Worm (Caenorhabditis elegans) whole organism, L1 larva: ENCODE results near the gene nadk-2.

Experiments
- C04F5.9 ChIP-seq: sonication (generic microtip); optimal IDR thresholded peaks from 2 replicates; lab custom pipeline; 2016; ENCODE audit warnings: missing genetic modification characterization, missing compliant biosample characterization
- F16B12.6 ChIP-seq: fragments of 150-350 bp; optimal IDR thresholded peaks from 2 replicates; lab custom pipeline; 2014; ENCODE audit warnings: missing biosample characterization, missing genetic modification characterization
- Y116A8C.19 ChIP-seq: sonication (generic microtip); optimal IDR thresholded peaks from 2 replicates; lab custom pipeline; 2016; ENCODE audit warnings: missing compliant biosample characterization, missing genetic modification characterization, borderline replicate concordance
- alr-1 ChIP-seq: fragments of 200-800 bp; sonication (Bioruptor generic); optimal IDR thresholded peaks from 2 replicates; lab custom pipeline; 2018; ENCODE audit warnings: borderline replicate concordance, mild to moderate bottlenecking, missing genetic modification characterization, missing compliant biosample characterization
- blmp-1 ChIP-seq: fragments of 150-350 bp; optimal IDR thresholded peaks from 2 replicates; lab custom pipeline; 2014; ENCODE audit warnings: missing biosample characterization, missing genetic modification characterization
- ceh-8 ChIP-seq: fragments of 200-800 bp; sonication (Bioruptor generic); optimal IDR thresholded peaks from 2 replicates; lab custom pipeline; 2018; ENCODE audit warnings: mild to moderate bottlenecking, missing genetic modification characterization, moderate library complexity, missing compliant biosample characterization
- ceh-88 ChIP-seq: fragments of 200-800 bp; sonication (Bioruptor generic); IDR thresholded peaks from 2 replicates; pipeline ENCODE4 v1.3.6; 2022; ENCODE audit warnings: missing genetic modification characterization, missing compliant biosample characterization
- ces-1 ChIP-seq: fragments of 150-350 bp; optimal IDR thresholded peaks from 2 replicates; lab custom pipeline; 2014; ENCODE audit warnings: missing biosample characterization, missing genetic modification reagents, missing genetic modification characterization
- dpl-1 ChIP-seq, 3 experiments: fragments of 150-350 bp in 2 of 3; sonication (generic microtip) in 1 of 3; optimal IDR thresholded peaks; 2 replicates each; lab custom pipeline; 2014 to 2017; ENCODE audit warnings: missing biosample characterization in 3 of 3, missing genetic modification characterization in 3 of 3, missing genetic modification reagents in 3 of 3
- efl-1 ChIP-seq, 4 experiments: fragments of 150-350 bp; optimal IDR thresholded peaks in 3 of 4; peaks in 1 of 4; 1 replicate in 1 of 4; 2 replicates in 3 of 4; lab custom pipeline; 2014; ENCODE audit warnings: missing biosample characterization in 2 of 4, missing genetic modification characterization in 2 of 4, missing genetic modification reagents in 2 of 4
- elt-2 ChIP-seq: sonication (generic microtip); optimal IDR thresholded peaks from 2 replicates; lab custom pipeline; 2016; ENCODE audit warnings: missing genetic modification characterization, mild to moderate bottlenecking, inconsistent platforms, missing compliant biosample characterization, missing genetic modification reagents
- elt-3 ChIP-seq, 6 experiments: fragments of 150-350 bp in 1 of 6; sonication (generic microtip); optimal IDR thresholded peaks; 2 replicates each; lab custom pipeline; 2017 to 2018; ENCODE audit warnings: missing biosample characterization in 6 of 6, missing genetic modification characterization in 6 of 6, inconsistent platforms in 1 of 6
- fkh-10 ChIP-seq: sonication (generic microtip); optimal IDR thresholded peaks from 2 replicates; lab custom pipeline; 2017; ENCODE audit warnings: missing biosample characterization, missing genetic modification reagents, missing genetic modification characterization
- fkh-8 ChIP-seq: sonication (generic microtip); optimal IDR thresholded peaks from 2 replicates; lab custom pipeline; 2016; ENCODE audit warnings: mild to moderate bottlenecking, missing genetic modification characterization, missing compliant biosample characterization
- fos-1 ChIP-seq: fragments of 150-350 bp; optimal IDR thresholded peaks from 2 replicates; lab custom pipeline; 2014; ENCODE audit warnings: missing biosample characterization, missing genetic modification characterization
- hlh-4 ChIP-seq: sonication (generic microtip); optimal IDR thresholded peaks from 2 replicates; lab custom pipeline; 2016; ENCODE audit warnings: mild to moderate bottlenecking, missing genetic modification characterization, missing compliant biosample characterization
- hpl-2 ChIP-seq: fragments of 150-350 bp; optimal IDR thresholded peaks from 2 replicates; lab custom pipeline; 2014; ENCODE audit warnings: missing biosample characterization, missing genetic modification reagents, missing genetic modification characterization
- lin-13 ChIP-seq: fragments of 150-350 bp; optimal IDR thresholded peaks from 2 replicates; lab custom pipeline; 2014; ENCODE audit warnings: missing biosample characterization, missing genetic modification reagents, missing genetic modification characterization
- lin-14 ChIP-seq: fragments of 200-800 bp; sonication (Bioruptor generic); optimal IDR thresholded peaks from 2 replicates; lab custom pipeline; 2018; ENCODE audit warnings: mild to moderate bottlenecking, missing genetic modification characterization, moderate library complexity, missing compliant biosample characterization
- lin-35 ChIP-seq, 2 experiments: fragments of 150-350 bp; optimal IDR thresholded peaks; 2 replicates each; lab custom pipeline; 2014; ENCODE audit warnings: missing biosample characterization in 2 of 2, missing genetic modification characterization in 2 of 2, missing genetic modification reagents in 2 of 2
- lin-39 ChIP-seq: fragments of 150-350 bp; optimal IDR thresholded peaks from 2 replicates; lab custom pipeline; 2014; ENCODE audit warnings: missing biosample characterization, missing genetic modification reagents, missing genetic modification characterization
- lir-3 ChIP-seq: sonication (generic microtip); optimal IDR thresholded peaks from 2 replicates; lab custom pipeline; 2016; ENCODE audit warnings: mild to moderate bottlenecking, missing genetic modification characterization, moderate library complexity, missing compliant biosample characterization; ENCODE audit not compliant: poor library complexity
- lsy-2 ChIP-seq, 2 experiments: fragments of 150-350 bp; optimal IDR thresholded peaks; 2 replicates each; lab custom pipeline; 2014; ENCODE audit warnings: missing biosample characterization in 2 of 2, missing genetic modification characterization in 2 of 2
- mdl-1 ChIP-seq, 2 experiments: fragments of 150-350 bp; optimal IDR thresholded peaks; 2 replicates each; lab custom pipeline; 2014 to 2017; ENCODE audit warnings: missing biosample characterization in 2 of 2, missing genetic modification characterization in 2 of 2, inconsistent platforms in 1 of 2
- mep-1 ChIP-seq: fragments of 150-350 bp; optimal IDR thresholded peaks from 2 replicates; lab custom pipeline; 2014; ENCODE audit warnings: missing biosample characterization, missing genetic modification characterization
- nhr-19 ChIP-seq: fragments of 200-800 bp; sonication (Bioruptor generic); conservative IDR thresholded peaks from 2 replicates; pipeline ENCODE4 v1.3.6; 2022; ENCODE audit warnings: missing genetic modification characterization, missing compliant biosample characterization
- nhr-20 ChIP-seq: sonication (generic microtip); optimal IDR thresholded peaks from 2 replicates; lab custom pipeline; 2016; ENCODE audit warnings: mild to moderate bottlenecking, missing genetic modification characterization, missing compliant biosample characterization
- nhr-47 ChIP-seq: sonication (generic microtip); optimal IDR thresholded peaks from 2 replicates; lab custom pipeline; 2016; ENCODE audit warnings: mild to moderate bottlenecking, missing genetic modification characterization, moderate library complexity, missing compliant biosample characterization
- nhr-71 ChIP-seq: sonication (generic microtip); optimal IDR thresholded peaks from 2 replicates; lab custom pipeline; 2016; ENCODE audit warnings: mild to moderate bottlenecking, missing genetic modification characterization, moderate library complexity, missing compliant biosample characterization
- nhr-85 ChIP-seq: sonication (generic microtip); peaks from one replicate; lab custom pipeline; 2016; ENCODE audit warnings: missing genetic modification characterization, inconsistent platforms, missing compliant biosample characterization
- nhr-90 ChIP-seq: sonication (generic microtip); optimal IDR thresholded peaks from 2 replicates; lab custom pipeline; 2016; ENCODE audit warnings: mild to moderate bottlenecking, missing genetic modification characterization, missing compliant biosample characterization; ENCODE audit not compliant: poor library complexity
- pqm-1 ChIP-seq: sonication (generic microtip); optimal IDR thresholded peaks from 3 replicates; lab custom pipeline; 2017; ENCODE audit warnings: missing biosample characterization, missing genetic modification characterization
- rnt-1 ChIP-seq: sonication (generic microtip); optimal IDR thresholded peaks from 2 replicates; lab custom pipeline; 2016; ENCODE audit warnings: mild to moderate bottlenecking, missing genetic modification characterization, moderate library complexity, missing compliant biosample characterization
- snpc-4 ChIP-seq: fragments of 150-350 bp; optimal IDR thresholded peaks from 2 replicates; lab custom pipeline; 2014; ENCODE audit warnings: missing biosample characterization, missing genetic modification characterization
- snu-23 ChIP-seq: sonication (generic microtip); optimal IDR thresholded peaks from 2 replicates; lab custom pipeline; 2016; ENCODE audit warnings: missing genetic modification characterization, missing compliant biosample characterization
- sox-4 ChIP-seq: sonication (generic microtip); optimal IDR thresholded peaks from 2 replicates; lab custom pipeline; 2016; ENCODE audit warnings: missing genetic modification characterization, missing compliant biosample characterization
- sptf-1 ChIP-seq: fragments of 150-350 bp; optimal IDR thresholded peaks from 2 replicates; lab custom pipeline; 2014; ENCODE audit warnings: missing biosample characterization, missing genetic modification characterization
- swsn-7 ChIP-seq: sonication (generic microtip); optimal IDR thresholded peaks from 2 replicates; lab custom pipeline; 2016; ENCODE audit warnings: missing genetic modification characterization, missing compliant biosample characterization
- tbx-2 ChIP-seq: sonication (generic microtip); optimal IDR thresholded peaks from 2 replicates; lab custom pipeline; 2016; ENCODE audit warnings: missing genetic modification characterization, missing compliant biosample characterization
- tlp-1 ChIP-seq: fragments of 150-350 bp; optimal IDR thresholded peaks from 2 replicates; lab custom pipeline; 2014; ENCODE audit warnings: missing biosample characterization, missing genetic modification characterization
- unc-130 ChIP-seq: fragments of 150-350 bp; optimal IDR thresholded peaks from 2 replicates; lab custom pipeline; 2017; ENCODE audit warnings: missing biosample characterization, missing genetic modification characterization, inconsistent platforms
- unc-86 ChIP-seq: sonication (generic microtip); optimal IDR thresholded peaks from 2 replicates; lab custom pipeline; 2016; ENCODE audit warnings: missing genetic modification characterization, missing compliant biosample characterization
- vab-15 ChIP-seq: sonication (generic microtip); optimal IDR thresholded peaks from 2 replicates; lab custom pipeline; 2017; ENCODE audit warnings: missing genotype, mild to moderate bottlenecking, missing genetic modification characterization, missing compliant biosample characterization
- zip-4 ChIP-seq: fragments of 200-800 bp; sonication (Bioruptor generic); optimal IDR thresholded peaks from 2 replicates; lab custom pipeline; 2018; ENCODE audit warnings: mild to moderate bottlenecking, missing genetic modification characterization, moderate library complexity, missing compliant biosample characterization
- ztf-11 ChIP-seq, 2 experiments: sonication (generic microtip); optimal IDR thresholded peaks; 2 replicates each; lab custom pipeline; 2016 to 2017; ENCODE audit warnings: missing genetic modification characterization in 2 of 2, missing biosample characterization in 1 of 2, missing compliant biosample characterization in 1 of 2
- ztf-4 ChIP-seq: fragments of 150-350 bp; optimal IDR thresholded peaks from 2 replicates; lab custom pipeline; 2014; ENCODE audit warnings: missing biosample characterization, missing genetic modification characterization

The nadk-2 gene

DNA sequence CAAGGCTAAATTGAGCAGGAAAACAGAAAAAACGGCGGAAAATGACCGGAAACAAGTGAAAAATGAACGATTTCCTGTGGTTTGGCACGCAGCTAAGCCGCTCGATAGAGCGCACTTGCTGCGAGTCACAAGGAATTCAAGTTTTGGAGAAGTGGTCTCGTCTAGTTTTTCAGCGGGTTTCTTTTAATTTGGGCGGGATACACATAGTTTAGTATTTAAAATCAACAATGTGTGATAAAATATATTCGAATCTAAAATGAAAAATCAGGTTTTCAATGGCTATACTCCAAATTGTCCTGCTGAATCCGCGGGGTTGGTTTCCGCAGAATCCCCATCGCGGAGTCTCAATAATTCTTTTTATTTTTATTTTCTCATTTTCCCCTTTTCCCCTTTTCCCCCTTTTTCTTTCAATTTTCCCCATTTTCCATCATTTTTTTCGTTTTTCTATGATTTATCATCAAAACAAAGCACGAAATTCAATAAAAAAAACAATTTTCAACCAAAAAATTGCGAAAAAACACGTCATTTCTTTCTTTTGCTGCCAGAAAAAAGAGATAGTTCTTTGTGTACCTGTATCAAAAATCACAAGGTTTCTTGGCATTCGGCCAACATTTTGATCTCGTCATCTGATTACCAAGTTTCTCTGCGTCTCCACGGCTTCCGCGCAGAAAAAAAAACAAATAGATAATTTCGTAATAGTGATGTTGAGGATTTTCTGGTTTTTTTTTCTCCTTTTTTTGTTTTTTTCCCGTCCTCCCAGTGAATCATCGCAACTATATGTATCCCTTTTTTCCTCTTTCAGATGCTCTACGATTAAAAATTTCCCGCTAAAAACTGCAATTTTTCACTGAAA, 7.0 kb upstream of the nadk-2 start, which contains the start of gene ippk-1 (continued):
- TF ChIP-seq ztf-11 (tag; optimal IDR thresholded peaks at IDR 0.05; lab: Kevin White, UChicago): peak in 1 of 2 experiments; percentile 53
- TF ChIP-seq nhr-19 (GFP tag; lab: Robert Waterston, UW): peak; percentile 57
- peak; percentile 80 for TF ChIP-seq rnt-1 (tag; lab: Kevin White, UChicago)
- TF ChIP-seq vab-15 (tag; lab: Kevin White, UChicago): peak; percentile 11
- TF ChIP-seq alr-1 (tag; lab: Kevin White, UChicago): no peak
- TF ChIP-seq tlp-1: no peak
- no peak for TF ChIP-seq sox-4
- peak; percentile 16 to 46 (median 39) for TF ChIP-seq dpl-1 (GFP tag; optimal IDR thresholded peaks at IDR 0.05; lab: Kevin White, UChicago)
- TF ChIP-seq zip-4: peak; percentile 65
- TF ChIP-seq fkh-10 (GFP tag; lab: Kevin White, UChicago): peak; percentile 38
- no peak for TF ChIP-seq ceh-8 (GFP tag; lab: Kevin White, UChicago)
- TF ChIP-seq fkh-8 (tag; lab: Kevin White, UChicago): peak; percentile 92
- TF ChIP-seq ceh-88 (GFP tag; lab: Robert Waterston, UW): no peak; the same call in 1 of the 2 replicates

DNA sequence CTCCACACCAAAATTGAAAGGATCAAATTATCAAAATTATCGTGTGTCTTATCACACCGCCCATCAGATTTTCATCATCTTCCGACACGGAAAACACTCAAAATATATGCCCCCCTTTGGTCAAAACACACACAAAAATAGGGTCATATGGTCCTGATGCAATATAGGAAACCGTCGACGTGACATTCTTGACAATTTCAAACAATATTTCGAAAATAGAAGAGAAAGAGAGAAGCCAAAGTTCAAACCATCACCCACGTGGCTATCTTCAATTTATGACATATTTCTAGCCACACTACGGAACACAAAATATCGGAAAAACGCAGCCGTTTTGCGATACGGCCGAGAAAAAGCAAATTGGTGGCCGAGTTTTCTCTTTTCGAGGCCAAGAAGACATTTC, 1.2 kb downstream of the nadk-2 start:
- TF ChIP-seq lin-13 (GFP tag; lab: Kevin White, UChicago) (no peak), unc-86 (tag; lab: Kevin White, UChicago) (no peak), nhr-19 (GFP tag; lab: Robert Waterston, UW) (peak; percentile 24; the same call in 1 of the 2 replicates), mdl-1 (tag; optimal IDR thresholded peaks at IDR 0.05; lab: Kevin White, UChicago) (peak in 1 of 2 experiments; percentile 28), F16B12.6 (tag; lab: Kevin White, UChicago) (no peak), mep-1 (tag; lab: Kevin White, UChicago) (peak; percentile 14), nhr-71 (tag; lab: Kevin White, UChicago) (peak; percentile 79), snpc-4 (tag; lab: Kevin White, UChicago) (no peak), nhr-20 (peak; percentile 60), elt-3 (tag; optimal IDR thresholded peaks at IDR 0.05; lab: Kevin White, UChicago) (peak in 2 of 6 experiments; percentile 12 to 64), sptf-1 (tag; lab: Kevin White, UChicago) (no peak), lin-35 (GFP tag; optimal IDR thresholded peaks at IDR 0.05; lab: Kevin White, UChicago) (peak in 1 of 2 experiments; percentile 72), blmp-1 (tag; lab: Kevin White, UChicago) (peak; percentile 60), tbx-2 (tag; lab: Kevin White, UChicago) (peak; percentile 54), lin-14 (GFP tag; lab: Kevin White, UChicago) (peak; percentile 22), nhr-47 (tag; lab: Kevin White, UChicago) (peak; percentile 9), fkh-10 (GFP tag; lab: Kevin White, UChicago) (no peak), nhr-85 (tag; lab: Kevin White, UChicago) (peak; percentile 66), unc-130 (tag; lab: Kevin White, UChicago) (peak; percentile 10), dpl-1 (GFP tag; optimal IDR thresholded peaks at IDR 0.05; lab: Kevin White, UChicago) (peak in 1 of 3 experiments; percentile 28), snu-23 (GFP tag; lab: Kevin White, UChicago) (peak; percentile 59), C04F5.9 (tag; lab: Kevin White, UChicago) (no peak), efl-1 (optimal IDR thresholded peaks at IDR 0.05; lab: Kevin White, UChicago) (peak in 1 of 2 experiments; percentile 6), efl-1 (GFP tag; optimal IDR thresholded peaks at IDR 0.05 in 1 of 2; lab: Kevin White, UChicago) (peak; percentile 9 to 88), nhr-90 (tag; lab: Kevin White, UChicago) (peak; percentile 52), fos-1 (tag; lab: Kevin White, UChicago) (no peak)

DNA sequence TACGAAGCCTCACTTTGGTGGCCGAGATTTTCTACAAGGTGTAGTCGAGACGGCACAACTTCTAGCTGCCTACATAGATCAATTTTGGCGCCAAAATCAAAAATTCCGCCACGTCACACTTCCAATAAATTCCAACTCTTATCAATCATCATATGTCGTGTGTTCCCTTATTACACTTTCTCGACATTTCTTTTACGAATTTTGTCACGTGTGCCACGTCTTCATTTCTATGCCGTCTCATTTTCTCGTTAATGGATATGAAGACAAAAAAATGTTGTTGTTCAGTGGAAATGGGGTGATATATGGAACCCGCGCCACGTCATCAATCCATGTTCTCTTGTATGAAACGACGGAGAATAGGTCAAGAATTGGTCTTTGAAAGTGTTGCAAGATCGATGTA, 2.2 kb downstream of the nadk-2 start:
- TF ChIP-seq vab-15 (tag; lab: Kevin White, UChicago) (no peak), Y116A8C.19 (tag; lab: Kevin White, UChicago) (no peak), lin-39 (tag; lab: Kevin White, UChicago) (no peak), pqm-1 (tag; lab: Kevin White, UChicago) (no peak), ztf-4 (tag; lab: Kevin White, UChicago) (no peak), nhr-85 (tag; lab: Kevin White, UChicago) (peak; percentile 74), swsn-7 (tag; lab: Kevin White, UChicago) (no peak), lin-35 (GFP tag; optimal IDR thresholded peaks at IDR 0.05; lab: Kevin White, UChicago) (peak in 1 of 2 experiments; percentile 71), lin-13 (GFP tag; lab: Kevin White, UChicago) (no peak), ces-1 (GFP tag; lab: Kevin White, UChicago) (no peak), lir-3 (tag; lab: Kevin White, UChicago) (no peak), blmp-1 (tag; lab: Kevin White, UChicago) (peak; percentile 79), hpl-2 (no peak), lsy-2 (tag; optimal IDR thresholded peaks at IDR 0.05; lab: Kevin White, UChicago) (no peak), hlh-4 (no peak), elt-2 (tag; lab: Kevin White, UChicago) (no peak)
